Worm (Caenorhabditis elegans) whole organism, young adult: ENCODE data around the gene Y53G8AR.1.

Source experiments
- F37B4.10 ChIP-seq: fragments of 200-800 bp; sonication (Bioruptor generic); IDR thresholded peaks from 2 replicates; pipeline ENCODE4 v1.3.6; 2022; ENCODE audit warnings: missing genetic modification characterization, missing compliant biosample characterization
- K11D2.4 ChIP-seq: fragments of 200-800 bp; sonication (Bioruptor generic); IDR thresholded peaks from 2 replicates; pipeline ENCODE4 v1.3.6; 2022; ENCODE audit warnings: missing genetic modification reagents, missing genetic modification characterization, missing compliant biosample characterization
- Y67H2A.10 ChIP-seq: fragments of 200-800 bp; sonication (Bioruptor generic); conservative IDR thresholded peaks from 2 replicates; pipeline ENCODE4 v1.3.6; 2022; ENCODE audit warnings: missing genetic modification reagents, missing genetic modification characterization, missing compliant biosample characterization
- ceh-27 ChIP-seq: fragments of 200-800 bp; sonication (Bioruptor generic); optimal IDR thresholded peaks from 2 replicates; lab custom pipeline; 2018; ENCODE audit warnings: mild to moderate bottlenecking, missing genetic modification characterization, moderate library complexity, missing compliant biosample characterization
- dpff-1 ChIP-seq: sonication (generic microtip); optimal IDR thresholded peaks from 2 replicates; lab custom pipeline; 2017; ENCODE audit warnings: mild to moderate bottlenecking, missing genetic modification characterization, missing compliant biosample characterization
- hmg-1.2 ChIP-seq: fragments of 200-800 bp; sonication (Bioruptor generic); IDR thresholded peaks from 2 replicates; pipeline ENCODE4 v1.3.6; 2022; ENCODE audit warnings: missing genetic modification reagents, missing genetic modification characterization, missing compliant biosample characterization
- lag-1 ChIP-seq: fragments of 200-800 bp; sonication (Bioruptor generic); IDR thresholded peaks from 2 replicates; pipeline ENCODE4 v1.3.6; 2022; ENCODE audit warnings: missing genetic modification reagents, missing genetic modification characterization, missing compliant biosample characterization
- lsl-1 ChIP-seq: fragments of 200-800 bp; sonication (Bioruptor generic); optimal IDR thresholded peaks from 2 replicates; lab custom pipeline; 2018; ENCODE audit warnings: mild to moderate bottlenecking, missing genetic modification characterization, moderate library complexity, missing compliant biosample characterization
- nhr-90 ChIP-seq: sonication (generic microtip); optimal IDR thresholded peaks from 2 replicates; lab custom pipeline; 2016; ENCODE audit warnings: missing genotype, mild to moderate bottlenecking, missing genetic modification characterization, missing compliant biosample characterization
- pha-4 ChIP-seq: fragments of 150-350 bp; sonication (generic microtip); optimal IDR thresholded peaks from 2 replicates; lab custom pipeline; 2014; ENCODE audit warnings: missing biosample characterization, missing genetic modification reagents, missing genetic modification characterization
- ztf-26 ChIP-seq: sonication (generic microtip); optimal IDR thresholded peaks from 2 replicates; lab custom pipeline; 2017; ENCODE audit warnings: missing genetic modification characterization, missing compliant biosample characterization

- TF ChIP-seq lag-1, result no peak
- TF ChIP-seq F37B4.10 (GFP tag; lab: Robert Waterston, UW), result no peak
- TF ChIP-seq dpff-1 (tag; lab: Kevin White, UChicago), result no peak
- TF ChIP-seq hmg-1.2 (GFP tag; lab: Robert Waterston, UW), result no peak
- no peak for TF ChIP-seq Y67H2A.10 (GFP tag; lab: Robert Waterston, UW)
- no peak for TF ChIP-seq pha-4
- TF ChIP-seq ztf-26 (tag; lab: Kevin White, UChicago), result no peak
- TF ChIP-seq nhr-90, result no peak
- TF ChIP-seq lsl-1 (GFP tag; lab: Kevin White, UChicago), result no peak
- no peak for TF ChIP-seq ceh-27 (GFP tag; lab: Kevin White, UChicago)
- TF ChIP-seq K11D2.4 (GFP tag; lab: Robert Waterston, UW), result no peak
Observed at ce11 chrIII:3370770-3371169, 37.9 kb downstream of the Y53G8AR.1 start.
